Worm (Caenorhabditis elegans): Measurements from ENCODE around the gene gly-13.

ce11 chrX:9264231-9264630, 32.2 kb downstream of the gly-13 start, which contains the start of gene F18G5.6:
- no peak for TF ChIP-seq pag-3 (tag; optimal IDR thresholded peaks at IDR 0.05; ENCODE audit: borderline replicate concordance)
- no peak for TF ChIP-seq ceh-22 (tag; optimal IDR thresholded peaks at IDR 0.05)
- no peak for TF ChIP-seq nhr-11 (tag; optimal IDR thresholded peaks at IDR 0.05)
- no peak for TF ChIP-seq lim-6 (tag; optimal IDR thresholded peaks at IDR 0.05)
- TF ChIP-seq ama-1 (optimal IDR thresholded peaks at IDR 0.05) = no peak
- no peak for TF ChIP-seq sox-4 (tag; optimal IDR thresholded peaks at IDR 0.05)
- TF ChIP-seq pqm-1 (tag; optimal IDR thresholded peaks at IDR 0.05) = no peak
- TF ChIP-seq ceh-24 (tag; optimal IDR thresholded peaks at IDR 0.05) = no peak
- no peak for TF ChIP-seq sdc-2 (tag; optimal IDR thresholded peaks at IDR 0.05)
- TF ChIP-seq pha-4 (tag; optimal IDR thresholded peaks at IDR 0.05) = no peak
- TF ChIP-seq eyg-1 (tag; optimal IDR thresholded peaks at IDR 0.05) = no peak
